Fruit fly (Drosophila melanogaster): Measurements from ENCODE around the gene CG14183.

DNA sequence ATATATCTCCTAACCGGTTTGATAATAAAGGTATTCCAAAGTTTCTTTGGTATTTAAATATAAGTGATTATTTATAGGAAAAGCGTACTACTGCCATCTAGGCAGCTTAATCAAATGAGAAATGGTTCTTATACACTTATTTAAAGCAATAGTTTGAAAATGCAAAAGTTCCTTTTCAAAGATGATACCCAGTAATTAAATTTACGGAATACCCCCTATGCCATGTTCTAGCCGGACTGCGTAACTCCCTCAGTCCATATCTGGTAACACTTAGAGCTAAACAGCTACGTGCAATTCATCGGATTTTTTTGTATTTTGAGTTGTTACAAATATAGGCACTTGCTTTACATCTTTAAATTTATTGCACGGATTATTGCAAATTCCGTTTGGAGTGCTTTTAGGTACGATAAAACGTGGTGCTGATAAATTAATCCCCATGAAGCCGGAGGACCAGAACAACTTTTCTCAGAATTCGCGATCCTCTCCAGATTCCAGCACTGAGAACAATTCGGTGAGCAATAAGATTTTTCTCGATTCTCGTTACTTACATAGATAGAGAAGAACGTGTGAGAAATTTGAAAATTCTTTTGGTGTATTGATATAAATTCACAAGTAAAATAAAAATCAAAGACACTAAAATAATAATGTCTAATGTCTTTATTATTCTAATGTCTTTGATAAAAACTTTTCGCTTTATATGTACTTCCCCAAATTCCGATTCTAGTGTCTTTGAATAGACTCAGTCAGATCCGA, 25.0 kb downstream of the CG14183 start, which contains the start of gene CG7668:
- TF ChIP-seq Sin3A (optimal IDR thresholded peaks at IDR 0.05) (no peak), ttk (optimal IDR thresholded peaks at IDR 0.05) (no peak), Myc (optimal IDR thresholded peaks at IDR 0.05) (no peak), insv (optimal IDR thresholded peaks at IDR 0.05) (no peak), h (optimal IDR thresholded peaks at IDR 0.05) (no peak)

All from Kc167 (cell line).